Fruit fly (Drosophila melanogaster) whole organism, prepupa: ENCODE results near the gene CG34161.

Experiments
- Blimp-1 ChIP-seq: fragments of 200-800 bp; sonication (Bioruptor generic); optimal IDR thresholded peaks from 3 replicates; lab custom pipeline; 2017; ENCODE audit warnings: missing biosample characterization, missing genetic modification characterization, mild to moderate bottlenecking, moderate library complexity, missing genetic modification reagents
- CG10631 ChIP-seq: fragments of 200-800 bp; sonication (Bioruptor generic); optimal IDR thresholded peaks from 2 replicates; lab custom pipeline; 2016; ENCODE audit warnings: missing biosample characterization, missing genetic modification characterization
- CG10669 ChIP-seq: fragments of 200-800 bp; sonication (Bioruptor generic); optimal IDR thresholded peaks from 3 replicates; lab custom pipeline; 2018; ENCODE audit warnings: missing biosample characterization, mild to moderate bottlenecking, missing genetic modification characterization, moderate library complexity
- CG11294 ChIP-seq: fragments of 200-800 bp; sonication (Bioruptor generic); IDR thresholded peaks from 2 replicates; pipeline ENCODE4 v1.3.6; 2022; ENCODE audit warnings: missing biosample characterization, missing genetic modification characterization
- CG11762 ChIP-seq: fragments of 200-800 bp; sonication (Bioruptor generic); optimal IDR thresholded peaks from 3 replicates; lab custom pipeline; 2016; ENCODE audit warnings: missing biosample characterization, missing genetic modification characterization; ENCODE audit not compliant: insufficient read depth
- CG11902 ChIP-seq: fragments of 200-800 bp; sonication (Bioruptor generic); optimal IDR thresholded peaks from 3 replicates; lab custom pipeline; 2016; ENCODE audit warnings: missing biosample characterization, missing genetic modification characterization
- CG16779 ChIP-seq: fragments of 200-800 bp; sonication (Bioruptor generic); optimal IDR thresholded peaks from 3 replicates; lab custom pipeline; 2017; ENCODE audit warnings: missing biosample characterization, mild to moderate bottlenecking, missing genetic modification characterization
- CG3032 ChIP-seq: fragments of 200-800 bp; optimal IDR thresholded peaks from 2 replicates; lab custom pipeline; 2019; ENCODE audit warnings: missing biosample characterization, mild to moderate bottlenecking, missing genetic modification characterization, moderate library complexity
- CG31627 ChIP-seq: fragments of 200-800 bp; sonication (Bioruptor generic); optimal IDR thresholded peaks from 3 replicates; lab custom pipeline; 2016; ENCODE audit warnings: missing biosample characterization, missing genetic modification characterization
- CG34406 ChIP-seq: fragments of 200-800 bp; sonication (Bioruptor generic); optimal IDR thresholded peaks from 3 replicates; lab custom pipeline; 2016; ENCODE audit warnings: missing biosample characterization, missing genetic modification characterization
- CG3919 ChIP-seq: fragments of 200-800 bp; sonication (Bioruptor generic); optimal IDR thresholded peaks from 3 replicates; lab custom pipeline; 2016; ENCODE audit warnings: missing biosample characterization, missing genetic modification characterization
- CG4318 ChIP-seq: fragments of 200-800 bp; sonication (Bioruptor generic); optimal IDR thresholded peaks from 3 replicates; lab custom pipeline; 2017; ENCODE audit warnings: missing biosample characterization, mild to moderate bottlenecking, missing genetic modification characterization
- CG6163 ChIP-seq: fragments of 200-800 bp; sonication (Bioruptor generic); IDR thresholded peaks from 3 replicates; pipeline ENCODE4 v1.3.6; 2022; ENCODE audit warnings: missing biosample characterization, missing genetic modification characterization
- CG6792 ChIP-seq: fragments of 200-800 bp; sonication (Bioruptor generic); optimal IDR thresholded peaks from 3 replicates; lab custom pipeline; 2016; ENCODE audit warnings: missing biosample characterization, missing genetic modification characterization
- CG6854 ChIP-seq: fragments of 200-800 bp; sonication (Bioruptor generic); optimal IDR thresholded peaks from 2 replicates; lab custom pipeline; 2017; ENCODE audit warnings: missing biosample characterization, mild to moderate bottlenecking, missing genetic modification characterization
- CG7368 ChIP-seq: fragments of 200-800 bp; sonication (Bioruptor generic); optimal IDR thresholded peaks from 3 replicates; lab custom pipeline; 2016; ENCODE audit warnings: missing biosample characterization, missing genetic modification characterization
- CG8119 ChIP-seq: fragments of 200-800 bp; sonication (Bioruptor generic); IDR thresholded peaks from 3 replicates; pipeline ENCODE4 v1.3.6; 2022; ENCODE audit warnings: missing biosample characterization, missing genetic modification characterization
- CG8319 ChIP-seq: fragments of 200-800 bp; sonication (Bioruptor generic); optimal IDR thresholded peaks from 3 replicates; lab custom pipeline; 2016; ENCODE audit warnings: missing biosample characterization, missing genetic modification characterization
- CG8632 ChIP-seq: fragments of 200-800 bp; sonication (Bioruptor generic); optimal IDR thresholded peaks from 3 replicates; lab custom pipeline; 2016; ENCODE audit warnings: missing biosample characterization, missing genetic modification characterization
- CG9139 ChIP-seq: fragments of 200-800 bp; sonication (Bioruptor generic); optimal IDR thresholded peaks from 3 replicates; lab custom pipeline; 2017; ENCODE audit warnings: missing biosample characterization, mild to moderate bottlenecking, missing genetic modification characterization
- Eip75B ChIP-seq: fragments of 200-800 bp; sonication (Bioruptor generic); optimal IDR thresholded peaks from 3 replicates; lab custom pipeline; 2016; ENCODE audit warnings: missing biosample characterization, missing genetic modification characterization
- Eip78C ChIP-seq: fragments of 200-800 bp; sonication (Bioruptor generic); peaks from one replicate; lab custom pipeline; 2016; ENCODE audit warnings: missing biosample characterization, missing genetic modification characterization
- Eip93F ChIP-seq: fragments of 200-800 bp; sonication (Bioruptor generic); optimal IDR thresholded peaks from 2 replicates; lab custom pipeline; 2016; ENCODE audit warnings: missing biosample characterization, mild to moderate bottlenecking, missing genetic modification characterization
- Gug ChIP-seq: fragments of 200-800 bp; sonication (Bioruptor generic); IDR thresholded peaks from 2 replicates; pipeline ENCODE4 v1.3.6; 2022; ENCODE audit warnings: missing biosample characterization, missing genetic modification characterization
- Hr4 ChIP-seq: fragments of 200-800 bp; sonication (Bioruptor generic); optimal IDR thresholded peaks from 3 replicates; lab custom pipeline; 2016; ENCODE audit warnings: missing biosample characterization, missing genetic modification characterization
- Lpt ChIP-seq: fragments of 200-800 bp; sonication (Bioruptor generic); optimal IDR thresholded peaks from 3 replicates; lab custom pipeline; 2016; ENCODE audit warnings: missing biosample characterization, missing genetic modification characterization
- Met ChIP-seq: fragments of 200-800 bp; sonication (Bioruptor generic); optimal IDR thresholded peaks from 3 replicates; lab custom pipeline; 2016; ENCODE audit warnings: missing biosample characterization, missing genetic modification characterization
- OdsH ChIP-seq: fragments of 200-800 bp; sonication (Bioruptor generic); optimal IDR thresholded peaks from 3 replicates; lab custom pipeline; 2016; ENCODE audit warnings: missing biosample characterization, missing genetic modification characterization
- Smox ChIP-seq: fragments of 200-800 bp; sonication (Bioruptor generic); optimal IDR thresholded peaks from 3 replicates; lab custom pipeline; 2016; ENCODE audit warnings: missing biosample characterization, missing genetic modification characterization
- Sox102F ChIP-seq: fragments of 200-800 bp; sonication (Bioruptor generic); optimal IDR thresholded peaks from 2 replicates; lab custom pipeline; 2016; ENCODE audit warnings: missing biosample characterization, mild to moderate bottlenecking, missing genetic modification characterization
- Sox14 ChIP-seq: fragments of 200-800 bp; sonication (Bioruptor generic); optimal IDR thresholded peaks from 3 replicates; lab custom pipeline; 2016; ENCODE audit warnings: missing biosample characterization, missing genetic modification characterization
- achi ChIP-seq: fragments of 200-800 bp; sonication (Bioruptor generic); optimal IDR thresholded peaks from 3 replicates; lab custom pipeline; 2016; ENCODE audit warnings: missing biosample characterization, missing genetic modification characterization
- dsx ChIP-seq: fragments of 200-800 bp; optimal IDR thresholded peaks from 3 replicates; lab custom pipeline; 2019; ENCODE audit warnings: missing biosample characterization, mild to moderate bottlenecking, missing genetic modification characterization, moderate library complexity; ENCODE audit not compliant: poor library complexity, severe bottlenecking
- eg ChIP-seq: fragments of 200-800 bp; sonication (Bioruptor generic); IDR thresholded peaks from 3 replicates; pipeline ENCODE4 v1.3.6; 2022; ENCODE audit warnings: missing biosample characterization, missing genetic modification characterization
- esn ChIP-seq: fragments of 200-800 bp; sonication (Bioruptor generic); optimal IDR thresholded peaks from 2 replicates; lab custom pipeline; 2016; ENCODE audit warnings: missing biosample characterization, mild to moderate bottlenecking, missing genetic modification characterization, moderate library complexity
- fd59A ChIP-seq: fragments of 200-800 bp; sonication (Bioruptor generic); optimal IDR thresholded peaks from 2 replicates; lab custom pipeline; 2017; ENCODE audit warnings: missing biosample characterization, mild to moderate bottlenecking, missing genetic modification characterization, missing genetic modification reagents
- fd85E ChIP-seq: fragments of 200-800 bp; sonication (Bioruptor generic); optimal IDR thresholded peaks from 3 replicates; lab custom pipeline; 2016; ENCODE audit warnings: missing biosample characterization, missing genetic modification characterization
- lz ChIP-seq: fragments of 200-800 bp; sonication (Bioruptor generic); optimal IDR thresholded peaks from 3 replicates; lab custom pipeline; 2016; ENCODE audit warnings: missing biosample characterization, missing genetic modification characterization
- net ChIP-seq: fragments of 200-800 bp; sonication (Bioruptor generic); optimal IDR thresholded peaks from 3 replicates; lab custom pipeline; 2016; ENCODE audit warnings: missing biosample characterization, missing genetic modification characterization
- salr ChIP-seq, 2 experiments: fragments of 200-800 bp; sonication (Bioruptor generic); optimal IDR thresholded peaks; 3 replicates each; lab custom pipeline; 2016 to 2018; ENCODE audit warnings: missing biosample characterization in 2 of 2, missing genetic modification characterization in 2 of 2, mild to moderate bottlenecking in 1 of 2
- spab ChIP-seq: fragments of 200-800 bp; sonication (Bioruptor generic); optimal IDR thresholded peaks from 2 replicates; lab custom pipeline; 2017; ENCODE audit warnings: missing biosample characterization, mild to moderate bottlenecking, missing genetic modification characterization, missing genetic modification reagents
- svp ChIP-seq: fragments of 200-800 bp; sonication (Bioruptor generic); peaks from one replicate; lab custom pipeline; 2016; ENCODE audit warnings: missing biosample characterization, missing genetic modification characterization
- topi ChIP-seq: fragments of 200-800 bp; sonication (Bioruptor generic); optimal IDR thresholded peaks from 3 replicates; lab custom pipeline; 2016; ENCODE audit warnings: missing biosample characterization, missing genetic modification characterization
- vri ChIP-seq: fragments of 200-800 bp; sonication (Bioruptor generic); optimal IDR thresholded peaks from 3 replicates; lab custom pipeline; 2016; ENCODE audit warnings: missing biosample characterization, mild to moderate bottlenecking, missing genetic modification characterization

The CG34161 gene

dm6 chr2L:10613104-10613503 is 31.6 kb upstream of the CG34161 start (continued):
- no peak for TF ChIP-seq spab (GFP tag; lab: Kevin White, UChicago)
- TF ChIP-seq CG11762 (GFP tag; lab: Kevin White, UChicago) = no peak
- TF ChIP-seq Smox (GFP tag; lab: Kevin White, UChicago) = no peak
- TF ChIP-seq salr (GFP tag; optimal IDR thresholded peaks at IDR 0.05; lab: Kevin White, UChicago) = no peak
- TF ChIP-seq net (GFP tag; lab: Kevin White, UChicago) = no peak
- no peak for TF ChIP-seq CG9139 (GFP tag; lab: Kevin White, UChicago)
- TF ChIP-seq CG6163 (GFP tag; lab: Robert Waterston, UW) = no peak
- no peak for TF ChIP-seq Hr4 (GFP tag; lab: Kevin White, UChicago)
- peak; percentile 58 for TF ChIP-seq svp (GFP tag; lab: Kevin White, UChicago)
- no peak for TF ChIP-seq CG3919 (GFP tag; lab: Kevin White, UChicago)
- TF ChIP-seq Sox102F (GFP tag; lab: Kevin White, UChicago) = peak; percentile 37
- no peak for TF ChIP-seq topi (GFP tag; lab: Kevin White, UChicago)
- no peak for TF ChIP-seq Lpt (GFP tag; lab: Kevin White, UChicago)
- TF ChIP-seq lz (GFP tag; lab: Kevin White, UChicago) = no peak
- TF ChIP-seq esn (GFP tag; lab: Kevin White, UChicago) = no peak
- TF ChIP-seq fd59A (GFP tag; lab: Kevin White, UChicago) = no peak
- no peak for TF ChIP-seq Sox14
- TF ChIP-seq, all 60 proteins: peak for 7

DNA sequence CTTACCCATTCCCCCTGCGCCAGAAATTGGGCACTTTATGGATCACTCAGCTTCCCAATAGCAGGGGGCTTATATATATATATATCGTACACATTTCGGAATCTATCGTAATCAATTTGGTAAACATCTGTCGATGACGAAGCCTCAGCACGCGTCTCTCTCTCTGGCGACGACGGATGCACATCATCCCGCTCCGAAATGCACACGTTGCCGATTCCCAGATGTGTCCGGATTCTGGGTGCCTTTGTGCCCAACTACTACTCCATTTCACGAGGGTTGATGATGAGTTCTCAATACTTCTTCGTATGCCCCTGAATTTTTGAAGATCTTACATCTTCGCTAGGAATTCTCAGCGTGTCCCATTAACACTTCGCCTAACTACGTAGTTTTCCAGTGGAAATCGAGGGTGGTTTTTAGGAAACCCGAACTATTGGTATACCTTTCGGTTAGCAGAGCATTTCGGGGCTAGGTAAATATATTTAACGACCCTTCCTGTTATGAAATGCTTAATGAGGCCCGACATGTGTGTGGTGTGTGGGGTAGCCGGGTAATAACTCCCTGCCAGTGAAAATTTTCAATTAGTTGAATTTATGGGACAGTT is 27.3 kb upstream of the CG34161 start:
- TF ChIP-seq Gug (GFP tag; lab: Robert Waterston, UW) (no peak), CG9139 (GFP tag; lab: Kevin White, UChicago) (no peak), dsx (GFP tag; lab: Kevin White, UChicago) (no peak), Lpt (GFP tag; lab: Kevin White, UChicago) (no peak), CG11762 (GFP tag; lab: Kevin White, UChicago) (no peak), CG6792 (GFP tag; lab: Kevin White, UChicago) (no peak), salr (GFP tag; optimal IDR thresholded peaks at IDR 0.05; lab: Kevin White, UChicago) (no peak), CG11902 (no peak), fd59A (GFP tag; lab: Kevin White, UChicago) (no peak), Eip93F (GFP tag; lab: Kevin White, UChicago) (no peak), Sox102F (GFP tag; lab: Kevin White, UChicago) (no peak), Eip75B (GFP tag; lab: Kevin White, UChicago) (no peak), Blimp-1 (GFP tag; lab: Kevin White, UChicago) (no peak), fd85E (GFP tag; lab: Kevin White, UChicago) (no peak)
- TF ChIP-seq, all 60 proteins: peak for 0

dm6 chr2L:10607697-10608096 is 26.2 kb upstream of the CG34161 start:
- no peak for TF ChIP-seq Met
- TF ChIP-seq CG10669 (GFP tag; lab: Kevin White, UChicago) = no peak
- no peak for TF ChIP-seq CG8632
- no peak for TF ChIP-seq CG16779 (tag; lab: Kevin White, UChicago)
- no peak for TF ChIP-seq CG3032 (tag; lab: Kevin White, UChicago)
- no peak for TF ChIP-seq Hr4 (GFP tag; lab: Kevin White, UChicago)
- TF ChIP-seq esn (GFP tag; lab: Kevin White, UChicago) = no peak
- TF ChIP-seq net (GFP tag; lab: Kevin White, UChicago) = no peak
- no peak for TF ChIP-seq Eip78C
- no peak for TF ChIP-seq CG8319

dm6 chr2L:10603604-10604003 is 22.1 kb upstream of the CG34161 start:
- TF ChIP-seq spab (GFP tag; lab: Kevin White, UChicago) (no peak), CG10631 (GFP tag; lab: Kevin White, UChicago) (no peak), OdsH (GFP tag; lab: Kevin White, UChicago) (no peak), CG3032 (tag; lab: Kevin White, UChicago) (no peak), salr (GFP tag; optimal IDR thresholded peaks at IDR 0.05; lab: Kevin White, UChicago) (no peak), CG4318 (no peak), CG6854 (no peak), eg (GFP tag; lab: Robert Waterston, UW) (no peak), CG7368 (no peak), dsx (GFP tag; lab: Kevin White, UChicago) (no peak), CG31627 (GFP tag; lab: Kevin White, UChicago) (no peak), CG34406 (GFP tag; lab: Kevin White, UChicago) (no peak), achi (no peak), CG11294 (GFP tag; lab: Robert Waterston, UW) (no peak), CG6163 (GFP tag; lab: Robert Waterston, UW) (no peak), CG10669 (GFP tag; lab: Kevin White, UChicago) (no peak), CG8119 (GFP tag; lab: Robert Waterston, UW) (no peak), vri (GFP tag; lab: Kevin White, UChicago) (no peak)
